Fruit fly (Drosophila melanogaster) whole organism, embryonic: ENCODE results near the gene CG32713.

Experiments used
- Aef1 ChIP-seq: fragments of 200-800 bp; sonication (Bioruptor generic); IDR thresholded peaks from 3 replicates; pipeline ENCODE4 v1.3.6; 2022; ENCODE audit warnings: missing biosample characterization, missing genetic modification characterization
- CG10959 ChIP-seq: fragments of 200-800 bp; sonication (Bioruptor generic); IDR thresholded peaks from 2 replicates; pipeline ENCODE4 v1.3.6; 2022; ENCODE audit warnings: missing biosample characterization, missing genetic modification characterization
- CG11398 ChIP-seq: fragments of 200-800 bp; sonication (Bioruptor generic); optimal IDR thresholded peaks from 2 replicates; lab custom pipeline; 2016; ENCODE audit warnings: missing biosample characterization, missing genetic modification characterization
- CG11504 ChIP-seq: fragments of 200-800 bp; sonication (Bioruptor generic); optimal IDR thresholded peaks from 3 replicates; lab custom pipeline; 2019; ENCODE audit warnings: missing biosample characterization, mild to moderate bottlenecking, missing genetic modification characterization, moderate library complexity
- CG13424 ChIP-seq: fragments of 200-800 bp; sonication (Bioruptor generic); optimal IDR thresholded peaks from 2 replicates; lab custom pipeline; 2019; ENCODE audit warnings: missing biosample characterization, mild to moderate bottlenecking, missing genetic modification characterization, moderate library complexity
- CG18599 ChIP-seq: fragments of 200-800 bp; sonication (Bioruptor generic); optimal IDR thresholded peaks from 3 replicates; lab custom pipeline; 2017; ENCODE audit warnings: missing biosample characterization, missing genetic modification characterization, mild to moderate bottlenecking, moderate library complexity, missing genetic modification reagents
- CG2120 ChIP-seq: fragments of 200-800 bp; sonication (Bioruptor generic); optimal IDR thresholded peaks from 3 replicates; lab custom pipeline; 2016; ENCODE audit warnings: missing biosample characterization, missing genetic modification characterization
- CG30020 ChIP-seq: fragments of 200-800 bp; optimal IDR thresholded peaks from 2 replicates; lab custom pipeline; 2019; ENCODE audit warnings: missing biosample characterization, mild to moderate bottlenecking, missing genetic modification characterization, moderate library complexity
- CG32767 ChIP-seq: fragments of 200-800 bp; sonication (Bioruptor generic); IDR thresholded peaks from 2 replicates; pipeline ENCODE4 v1.3.6; 2022; ENCODE audit warnings: missing biosample characterization, missing genetic modification characterization
- CG3726 ChIP-seq: fragments of 200-800 bp; sonication (Bioruptor generic); IDR thresholded peaks from 3 replicates; pipeline ENCODE4, ENCODE4 v1.3.6; 2022; ENCODE audit warnings: missing biosample characterization, missing genetic modification characterization
- CG4360 ChIP-seq: fragments of 200-800 bp; sonication (Bioruptor generic); IDR thresholded peaks from 2 replicates; pipeline ENCODE4 v1.3.6; 2022; ENCODE audit warnings: missing biosample characterization, missing genetic modification characterization
- CG5245 ChIP-seq: fragments of 200-800 bp; sonication (Bioruptor generic); optimal IDR thresholded peaks from 3 replicates; lab custom pipeline; 2016; ENCODE audit warnings: missing biosample characterization, missing genetic modification characterization
- CG6654 ChIP-seq: fragments of 200-800 bp; sonication (Bioruptor generic); optimal IDR thresholded peaks from 2 replicates; lab custom pipeline; 2017; ENCODE audit warnings: missing biosample characterization, mild to moderate bottlenecking, missing genetic modification characterization
- CG6689 ChIP-seq: fragments of 200-800 bp; sonication (Bioruptor generic); IDR thresholded peaks from 2 replicates; pipeline ENCODE4 v1.3.6; 2022; ENCODE audit warnings: missing biosample characterization, missing genetic modification characterization
- CG7372 ChIP-seq: fragments of 200-800 bp; sonication (Bioruptor generic); IDR thresholded peaks from 2 replicates; pipeline ENCODE4 v1.3.6; 2022; ENCODE audit warnings: missing biosample characterization, missing genetic modification characterization
- CG8281 ChIP-seq: fragments of 200-800 bp; sonication (Bioruptor generic); optimal IDR thresholded peaks from 2 replicates; lab custom pipeline; 2018; ENCODE audit warnings: missing biosample characterization, mild to moderate bottlenecking, missing genetic modification characterization, moderate library complexity
- CkIIα-i1 ChIP-seq: fragments of 200-800 bp; sonication (Bioruptor generic); IDR thresholded peaks from 2 replicates; pipeline ENCODE4 v1.3.6; 2022; ENCODE audit warnings: missing biosample characterization, missing genetic modification characterization
- Dip3 ChIP-seq: fragments of 200-800 bp; sonication (Bioruptor generic); optimal IDR thresholded peaks from 3 replicates; lab custom pipeline; 2016; ENCODE audit warnings: missing biosample characterization, missing genetic modification characterization
- Fer3 ChIP-seq: fragments of 200-800 bp; sonication (Bioruptor generic); optimal IDR thresholded peaks from 2 replicates; lab custom pipeline; 2018; ENCODE audit warnings: missing biosample characterization, mild to moderate bottlenecking, missing genetic modification characterization, moderate library complexity
- H2.0 ChIP-seq: fragments of 200-800 bp; sonication (Bioruptor generic); IDR thresholded peaks from 2 replicates; pipeline ENCODE4 v1.3.6; 2022; ENCODE audit warnings: missing biosample characterization, missing genetic modification characterization
- HHEX ChIP-seq: fragments of 200-800 bp; sonication (Bioruptor generic); optimal IDR thresholded peaks from 3 replicates; lab custom pipeline; 2017; ENCODE audit warnings: missing biosample characterization, mild to moderate bottlenecking, missing genetic modification characterization, missing genetic modification reagents
- Med ChIP-seq: fragments of 200-800 bp; sonication (Bioruptor generic); peaks from one replicate; lab custom pipeline; 2016; ENCODE audit warnings: missing biosample characterization, missing genetic modification characterization, mild to moderate bottlenecking, inconsistent platforms, moderate library complexity
- Opbp ChIP-seq: fragments of 200-800 bp; sonication (Bioruptor generic); IDR thresholded peaks from 3 replicates; pipeline ENCODE4 v1.3.6; 2022; ENCODE audit warnings: missing biosample characterization, missing genetic modification characterization; ENCODE audit not compliant: partially characterized antibody
- Optix ChIP-seq: fragments of 200-800 bp; sonication (Bioruptor generic); IDR thresholded peaks from 3 replicates; pipeline ENCODE4 v1.3.6; 2022; ENCODE audit warnings: missing biosample characterization, missing genetic modification characterization
- Pdp1 ChIP-seq, 2 experiments: fragments of 200-800 bp; sonication (Bioruptor generic); optimal IDR thresholded peaks; 3 replicates each; lab custom pipeline; 2016; ENCODE audit warnings: missing biosample characterization in 2 of 2, missing genetic modification characterization in 2 of 2, mild to moderate bottlenecking in 1 of 2, moderate library complexity in 1 of 2
- Scr ChIP-seq: fragments of 200-800 bp; sonication (Bioruptor generic); IDR thresholded peaks from 2 replicates; pipeline ENCODE4 v1.3.6; 2022; ENCODE audit warnings: missing biosample characterization, missing genetic modification characterization; ENCODE audit not compliant: partially characterized antibody
- Spps ChIP-seq: fragments of 200-800 bp; sonication (Bioruptor generic); optimal IDR thresholded peaks from 2 replicates; lab custom pipeline; 2018; ENCODE audit warnings: missing biosample characterization, mild to moderate bottlenecking, missing genetic modification characterization
- Taf1 ChIP-seq: fragments of 200-800 bp; sonication (Bioruptor generic); IDR thresholded peaks from 2 replicates; pipeline ENCODE4 v1.3.6; 2022; ENCODE audit warnings: missing biosample characterization, missing genetic modification characterization
- Xbp1 ChIP-seq: fragments of 200-800 bp; sonication (Bioruptor generic); optimal IDR thresholded peaks from 3 replicates; lab custom pipeline; 2016; ENCODE audit warnings: missing biosample characterization, mild to moderate bottlenecking, missing genetic modification characterization
- Xrp1 ChIP-seq: fragments of 200-800 bp; sonication (Bioruptor generic); IDR thresholded peaks from 2 replicates; pipeline ENCODE4 v1.3.6; 2022; ENCODE audit warnings: missing biosample characterization, missing genetic modification characterization
- ab ChIP-seq: fragments of 200-800 bp; sonication (Bioruptor generic); optimal IDR thresholded peaks from 2 replicates; lab custom pipeline; 2016; ENCODE audit warnings: missing biosample characterization, missing genetic modification characterization
- bcd ChIP-seq: fragments of 200-800 bp; sonication (Bioruptor generic); optimal IDR thresholded peaks from 2 replicates; lab custom pipeline; 2017; ENCODE audit warnings: missing biosample characterization, mild to moderate bottlenecking, missing genetic modification characterization
- eyg ChIP-seq: fragments of 200-800 bp; sonication (Bioruptor generic); optimal IDR thresholded peaks from 3 replicates; lab custom pipeline; 2016; ENCODE audit warnings: missing biosample characterization, missing genetic modification characterization
- hb ChIP-seq: fragments of 200-800 bp; sonication (Bioruptor generic); IDR thresholded peaks from 3 replicates; pipeline ENCODE4 v1.3.6; 2022; ENCODE audit warnings: missing biosample characterization, missing genetic modification characterization; ENCODE audit not compliant: partially characterized antibody
- inv ChIP-seq: fragments of 200-800 bp; sonication (Bioruptor generic); IDR thresholded peaks from 2 replicates; pipeline ENCODE4 v1.3.6; 2022; ENCODE audit warnings: missing biosample characterization, missing genetic modification characterization; ENCODE audit not compliant: partially characterized antibody
- jing ChIP-seq: fragments of 200-800 bp; sonication (Bioruptor generic); optimal IDR thresholded peaks from 2 replicates; lab custom pipeline; 2018; ENCODE audit warnings: missing biosample characterization, mild to moderate bottlenecking, missing genetic modification characterization
- kah ChIP-seq: fragments of 200-800 bp; sonication (Bioruptor generic); optimal IDR thresholded peaks from 2 replicates; lab custom pipeline; 2018; ENCODE audit warnings: missing biosample characterization, mild to moderate bottlenecking, missing genetic modification characterization
- klu ChIP-seq: fragments of 200-800 bp; sonication (Bioruptor generic); IDR thresholded peaks from 2 replicates; pipeline ENCODE4 v1.3.6; 2022; ENCODE audit warnings: missing biosample characterization, missing genetic modification characterization
- lmd ChIP-seq: fragments of 200-800 bp; sonication (Bioruptor generic); IDR thresholded peaks from 2 replicates; pipeline ENCODE4 v1.3.6; 2022; ENCODE audit warnings: missing biosample characterization, missing genetic modification characterization
- sens ChIP-seq: fragments of 200-800 bp; sonication (Bioruptor generic); peaks from one replicate; lab custom pipeline; 2016; ENCODE audit warnings: missing biosample characterization, missing genetic modification characterization
- shn ChIP-seq: fragments of 200-800 bp; sonication (Bioruptor generic); optimal IDR thresholded peaks from 3 replicates; lab custom pipeline; 2016; ENCODE audit warnings: missing biosample characterization, missing genetic modification characterization
- sr ChIP-seq: fragments of 200-800 bp; sonication (Bioruptor generic); IDR thresholded peaks from 3 replicates; pipeline ENCODE4 v1.3.6; 2022; ENCODE audit warnings: missing biosample characterization, missing genetic modification characterization
- sug ChIP-seq: fragments of 200-800 bp; optimal IDR thresholded peaks from 2 replicates; lab custom pipeline; 2019; ENCODE audit warnings: missing biosample characterization, mild to moderate bottlenecking, missing genetic modification characterization, moderate library complexity

CG32713 gene

dm6 chrX:8469606-8470005 lies 12.2 kb upstream of the CG32713 start:
- TF ChIP-seq Taf1, result no peak
- peak in 1 of 2 experiments; percentile 68 for TF ChIP-seq Pdp1 (GFP tag; optimal IDR thresholded peaks at IDR 0.05; lab: Kevin White, UChicago)

DNA sequence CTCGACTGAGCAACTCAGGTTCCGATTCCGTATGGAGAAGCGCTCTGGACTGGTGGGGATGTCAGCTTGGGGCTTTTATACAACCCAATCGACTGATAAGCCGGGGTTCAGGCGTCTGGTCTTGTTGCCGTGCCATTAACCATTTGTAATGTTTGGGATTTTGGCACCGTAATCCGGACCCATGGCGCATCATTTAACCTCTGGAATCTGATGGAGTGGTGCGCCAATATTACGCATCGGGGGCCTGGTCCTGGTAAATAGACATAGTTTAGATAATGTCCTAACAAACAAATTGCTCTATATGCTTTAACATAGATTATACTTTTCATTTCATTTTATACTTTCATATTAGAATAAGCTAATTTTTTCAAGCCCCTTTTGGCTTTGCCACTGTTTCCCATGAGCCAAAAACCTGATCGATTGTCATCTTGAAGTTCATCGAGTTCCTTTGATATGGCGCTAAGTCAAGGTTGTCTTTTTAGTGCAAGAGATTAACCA lies 11.6 kb upstream of the CG32713 start, which contains the start of gene CG12116:
CG12116 (minus strand) TSS at position 51 of the 498 bp plus-strand sequence.
- TF ChIP-seq Scr (GFP tag; lab: Robert Waterston, UW), result no peak
- peak; percentile 25 for TF ChIP-seq sug
- TF ChIP-seq Pdp1 (GFP tag; optimal IDR thresholded peaks at IDR 0.05; lab: Kevin White, UChicago), result peak in 1 of 2 experiments; percentile 24
- no peak for TF ChIP-seq Dip3 (GFP tag; lab: Kevin White, UChicago)

DNA sequence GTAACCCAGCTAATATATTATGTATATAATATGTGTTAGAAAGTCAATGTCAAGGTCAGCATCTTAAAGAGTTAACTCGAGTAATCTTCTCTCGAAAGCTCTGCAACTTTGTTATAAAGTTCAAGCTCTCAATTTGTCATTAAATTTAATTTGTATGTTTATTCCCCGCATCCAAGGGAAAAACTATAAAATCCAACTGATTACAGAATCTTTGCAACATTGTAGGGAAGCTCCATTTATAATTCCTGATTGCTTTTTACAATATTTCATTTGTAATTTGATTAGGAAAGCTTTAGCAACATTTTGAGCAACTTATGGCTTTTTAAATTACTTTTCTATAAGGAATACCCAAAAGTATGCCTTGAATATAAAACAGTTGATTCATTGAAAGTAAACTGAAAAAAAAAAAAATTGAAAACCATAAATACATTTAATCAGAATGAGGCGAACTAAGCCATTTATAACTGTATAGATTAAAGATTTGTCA lies 9.3 kb upstream of the CG32713 start:
- TF ChIP-seq CG11504 (tag; lab: Kevin White, UChicago) (peak; percentile 91), Spps (no peak), CG32767 (GFP tag; lab: Robert Waterston, UW) (no peak), sens (GFP tag; lab: Kevin White, UChicago) (peak; percentile 4), CG8281 (tag; lab: Kevin White, UChicago) (peak; percentile 20)

DNA sequence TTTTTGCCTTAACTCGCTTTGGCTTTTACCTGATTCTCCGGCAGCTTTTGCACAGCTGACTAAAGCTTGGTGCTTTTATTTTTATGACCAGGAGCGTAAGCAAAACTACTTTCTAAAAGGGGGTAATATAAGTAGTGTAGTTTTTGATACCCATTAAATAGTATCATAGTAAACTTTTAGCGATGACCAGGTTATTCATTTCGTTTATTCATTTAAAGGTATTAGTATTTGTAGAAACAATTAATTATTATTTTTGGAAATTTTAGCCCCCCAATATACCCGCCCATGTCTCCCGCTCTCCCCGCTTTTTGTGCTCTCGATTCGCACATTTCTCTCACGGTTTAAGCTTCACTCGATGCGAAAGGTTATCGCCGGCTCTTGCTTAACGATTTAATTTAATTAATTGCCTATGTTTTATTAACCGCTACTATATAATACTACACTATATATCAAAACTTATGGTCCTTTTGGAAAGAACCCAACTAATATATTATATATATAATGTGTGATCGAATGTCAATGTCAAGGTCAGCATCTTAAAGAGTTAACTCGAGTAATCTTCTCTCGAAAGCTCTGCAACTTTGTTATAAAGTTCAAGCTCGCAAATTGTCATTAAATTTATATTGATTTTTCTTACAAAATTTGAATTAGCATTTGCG lies 7.1 kb upstream of the CG32713 start, which contains the start of gene Sptr:
Sptr (minus strand) TSS at position 61 of the 659 bp plus-strand sequence.
- peak; percentile 67 for TF ChIP-seq eyg
- TF ChIP-seq Optix (GFP tag; lab: Robert Waterston, UW), result peak; percentile 36; the same call in 1 of the 3 replicates
- TF ChIP-seq Fer3 (tag; lab: Kevin White, UChicago), result peak; percentile 91
- peak; percentile 12 for TF ChIP-seq CG6654 (GFP tag; lab: Kevin White, UChicago)
- TF ChIP-seq CG7372, result peak; percentile 84
- TF ChIP-seq inv (GFP tag; lab: Robert Waterston, UW), result no peak
- peak; percentile 86 for TF ChIP-seq H2.0
- peak; percentile 96 for TF ChIP-seq CG18599 (GFP tag; lab: Kevin White, UChicago)
- TF ChIP-seq Med, result peak; percentile 96
- TF ChIP-seq ab (GFP tag; lab: Kevin White, UChicago), result no peak
- peak; percentile 90 for TF ChIP-seq HHEX (GFP tag; lab: Kevin White, UChicago)
- TF ChIP-seq Aef1 (GFP tag; lab: Robert Waterston, UW), result peak; percentile 85
- peak; percentile 73; the same call in 2 of the 3 replicates for TF ChIP-seq CG3726
- peak; percentile 73 for TF ChIP-seq kah (GFP tag; lab: Kevin White, UChicago)
- TF ChIP-seq CkIIα-i1, result no peak
- no peak for TF ChIP-seq hb (GFP tag; lab: Robert Waterston, UW)
- TF ChIP-seq Xrp1 (GFP tag; lab: Robert Waterston, UW), result peak; percentile 89
- peak; percentile 34; the same call in 1 of the 2 replicates for TF ChIP-seq CG4360
- peak; percentile 96 for TF ChIP-seq CG2120 (GFP tag; lab: Kevin White, UChicago)
- peak; percentile 89 for TF ChIP-seq CG6689 (GFP tag; lab: Robert Waterston, UW)
- TF ChIP-seq Xbp1 (GFP tag; lab: Kevin White, UChicago), result peak; percentile 88
- peak; percentile 31; the same call in 1 of the 2 replicates for TF ChIP-seq CG10959 (GFP tag; lab: Robert Waterston, UW)
- TF ChIP-seq lmd (GFP tag; lab: Robert Waterston, UW), result peak; percentile 92
- peak; percentile 66 for TF ChIP-seq jing
- TF ChIP-seq Pdp1 (GFP tag; optimal IDR thresholded peaks at IDR 0.05; lab: Kevin White, UChicago), result peak; percentile 75 to 79
- no peak for TF ChIP-seq Opbp (GFP tag; lab: Robert Waterston, UW)
- peak; percentile 18 for TF ChIP-seq CG30020
- TF ChIP-seq CG13424 (tag; lab: Kevin White, UChicago), result peak; percentile 91
- peak; percentile 46 for TF ChIP-seq CG11398
- peak; percentile 44; the same call in 1 of the 3 replicates for TF ChIP-seq sr
- TF ChIP-seq klu (GFP tag; lab: Robert Waterston, UW), result peak; percentile 81
- TF ChIP-seq CG5245, result peak; percentile 62
- peak; percentile 23 for TF ChIP-seq shn
- peak; percentile 87 for TF ChIP-seq bcd (GFP tag; lab: Kevin White, UChicago)
